Worm (Caenorhabditis elegans) whole organism, L4/young adult: ENCODE data around the gene srbc-40.

Source experiments
- W03F9.2 ChIP-seq: fragments of 150-350 bp; optimal IDR thresholded peaks from 2 replicates; lab custom pipeline; 2014; ENCODE audit warnings: missing biosample characterization, missing genetic modification characterization
- dao-5 ChIP-seq: sonication (generic microtip); optimal IDR thresholded peaks from 2 replicates; lab custom pipeline; 2016; ENCODE audit warnings: missing genotype, missing genetic modification characterization, moderate library complexity, missing compliant biosample characterization
- him-1 ChIP-seq: sonication (generic microtip); optimal IDR thresholded peaks from 2 replicates; lab custom pipeline; 2016; ENCODE audit warnings: missing genotype, missing genetic modification reagents, missing genetic modification characterization, missing compliant biosample characterization

- no peak for TF ChIP-seq dao-5 (tag; lab: Kevin White, UChicago)
- no peak for TF ChIP-seq him-1
- TF ChIP-seq W03F9.2 (tag; lab: Kevin White, UChicago) = no peak
These were observed 16.5 kb upstream of the srbc-40 start, which contains the start of gene srj-25 for ce11 chrV:736171-736570.
